Fruit fly (Drosophila melanogaster): Measurements from ENCODE around the gene Kebab.

Kebab gene

DNA sequence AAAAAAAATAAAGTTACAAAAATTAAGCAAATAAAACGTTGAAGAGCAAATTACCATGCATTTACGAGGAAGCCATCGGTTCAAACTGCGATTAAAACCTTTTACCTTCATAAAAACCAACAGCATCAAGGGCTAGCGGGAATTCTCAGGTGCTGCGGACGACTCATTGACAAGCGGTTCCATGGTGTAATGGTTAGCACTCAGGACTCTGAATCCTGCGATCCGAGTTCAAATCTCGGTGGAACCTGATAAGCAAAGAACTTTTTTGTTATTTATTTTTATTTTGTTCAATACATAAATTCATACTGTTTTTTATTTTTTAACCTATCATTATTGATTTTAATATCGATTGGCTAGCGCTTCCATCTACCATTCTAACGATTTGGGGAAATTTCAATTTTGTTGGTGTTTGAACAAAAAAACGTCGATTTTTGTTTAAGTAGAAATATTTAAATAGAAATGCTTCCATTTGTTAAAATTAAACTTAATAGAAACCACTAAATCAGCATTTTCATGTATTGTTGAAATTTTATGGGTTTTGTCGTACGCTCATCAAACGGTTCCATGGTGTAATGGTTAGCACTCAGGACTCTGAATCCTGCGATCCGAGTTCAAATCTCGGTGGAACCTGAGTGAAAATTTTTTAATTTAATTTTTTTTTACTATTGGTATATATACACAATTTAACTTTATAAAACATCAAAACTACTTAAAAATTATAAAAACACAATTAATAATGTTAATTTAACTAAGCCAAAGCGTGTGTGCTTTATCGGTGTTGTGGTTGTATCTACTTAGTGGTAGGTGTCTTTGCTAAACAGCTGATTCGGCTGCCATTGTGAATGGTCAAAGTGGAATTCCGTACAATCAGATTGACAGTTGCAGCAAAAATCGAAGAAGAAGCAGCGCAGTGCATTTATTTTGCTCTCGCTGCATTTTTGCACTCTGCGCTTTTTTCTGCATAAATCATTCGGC, 36.0 kb upstream of the Kebab start, which contains the start of gene CG4238 (continued):
- TF ChIP-seq Dek (tag; optimal IDR thresholded peaks at IDR 0.05) (peak; percentile 27), Jarid2 (GFP tag; optimal IDR thresholded peaks at IDR 0.05) (no peak), Ravus (GFP tag; IDR thresholded peaks at IDR 0.05) (no peak), Deaf1 (tag; optimal IDR thresholded peaks at IDR 0.05) (peak; percentile 7), eve (GFP tag; optimal IDR thresholded peaks at IDR 0.05) (no peak), otp (GFP tag; IDR thresholded peaks at IDR 0.05) (no peak), en (GFP tag; optimal IDR thresholded peaks at IDR 0.05) (no peak), CG6272 (GFP tag; IDR thresholded peaks at IDR 0.05) (no peak), Mad (GFP tag; optimal IDR thresholded peaks at IDR 0.05) (no peak), dan (GFP tag; IDR thresholded peaks at IDR 0.05) (no peak), Fer2 (tag; optimal IDR thresholded peaks at IDR 0.05) (no peak), sqz (GFP tag; optimal IDR thresholded peaks at IDR 0.05) (no peak), row (GFP tag; IDR thresholded peaks at IDR 0.05) (no peak), emc (GFP tag; optimal IDR thresholded peaks at IDR 0.05) (no peak), H2.0 (GFP tag; IDR thresholded peaks at IDR 0.05) (no peak), CG9727 (GFP tag; optimal IDR thresholded peaks at IDR 0.05) (no peak), p53 (GFP tag; optimal IDR thresholded peaks at IDR 0.05) (no peak), CG43689 (GFP tag; IDR thresholded peaks at IDR 0.05) (no peak), ind (GFP tag; optimal IDR thresholded peaks at IDR 0.05) (no peak), CG8765 (GFP tag; IDR thresholded peaks at IDR 0.05) (no peak), NC2β (GFP tag; optimal IDR thresholded peaks at IDR 0.05) (no peak), CG13296 (GFP tag; optimal IDR thresholded peaks at IDR 0.05) (no peak), Blimp-1 (GFP tag; optimal IDR thresholded peaks at IDR 0.05) (no peak), exex (tag; optimal IDR thresholded peaks at IDR 0.05) (no peak), Mes4 (GFP tag; optimal IDR thresholded peaks at IDR 0.05) (no peak), gt (GFP tag; IDR thresholded peaks at IDR 0.05) (no peak), peb (GFP tag; IDR thresholded peaks at IDR 0.05) (no peak), CG30403 (GFP tag; optimal IDR thresholded peaks at IDR 0.05) (no peak), unc-4 (GFP tag; IDR thresholded peaks at IDR 0.05; ENCODE audit: partially characterized antibody) (peak; percentile 39; the same call in 1 of the 2 replicates), Mrtf (GFP tag; IDR thresholded peaks at IDR 0.05) (no peak), CG9215 (GFP tag; IDR thresholded peaks at IDR 0.05) (no peak), vvl (GFP tag; IDR thresholded peaks at IDR 0.05) (no peak), Ets65A (GFP tag) (no peak), Oaz (GFP tag; IDR thresholded peaks at IDR 0.05) (no peak), hth (optimal IDR thresholded peaks at IDR 0.05) (no peak), Xrp1 (GFP tag; IDR thresholded peaks at IDR 0.05) (no peak), CG10267 (tag; optimal IDR thresholded peaks at IDR 0.05) (peak; percentile 22), sob (GFP tag; IDR thresholded peaks at IDR 0.05) (no peak), sima (GFP tag; optimal IDR thresholded peaks at IDR 0.05) (no peak), Trl (optimal IDR thresholded peaks at IDR 0.05) (no peak), Trl (GFP tag; optimal IDR thresholded peaks at IDR 0.05) (no peak), CG4730 (GFP tag; IDR thresholded peaks at IDR 0.05) (no peak), D19B (GFP tag; optimal IDR thresholded peaks at IDR 0.05) (no peak), pb (GFP tag; optimal IDR thresholded peaks at IDR 0.05) (no peak), gro (GFP tag; optimal IDR thresholded peaks at IDR 0.05) (no peak), CG1602 (GFP tag; optimal IDR thresholded peaks at IDR 0.05) (no peak), ems (GFP tag; optimal IDR thresholded peaks at IDR 0.05) (no peak), Atf6 (GFP tag; IDR thresholded peaks at IDR 0.05) (no peak), CG8478 (optimal IDR thresholded peaks at IDR 0.05) (no peak), Asciz (GFP tag; optimal IDR thresholded peaks at IDR 0.05) (no peak), shn (GFP tag; optimal IDR thresholded peaks at IDR 0.05) (no peak), CG10321 (GFP tag; IDR thresholded peaks at IDR 0.05) (no peak), CG10959 (GFP tag; IDR thresholded peaks at IDR 0.05) (no peak)

Measured in whole organism, embryonic.